Fruit fly (Drosophila melanogaster) S2 (cell line): Measurements from ENCODE around the gene DIP2.

ENCODE experiments used
- CG8478 ChIP-seq: fragments of >200 bp; optimal IDR thresholded peaks from 2 replicates; lab custom pipeline; 2018
- CTCF ChIP-seq, 2 experiments: fragments of >200 bp; optimal IDR thresholded peaks; 2 replicates each; lab custom pipeline; 2018

DNA sequence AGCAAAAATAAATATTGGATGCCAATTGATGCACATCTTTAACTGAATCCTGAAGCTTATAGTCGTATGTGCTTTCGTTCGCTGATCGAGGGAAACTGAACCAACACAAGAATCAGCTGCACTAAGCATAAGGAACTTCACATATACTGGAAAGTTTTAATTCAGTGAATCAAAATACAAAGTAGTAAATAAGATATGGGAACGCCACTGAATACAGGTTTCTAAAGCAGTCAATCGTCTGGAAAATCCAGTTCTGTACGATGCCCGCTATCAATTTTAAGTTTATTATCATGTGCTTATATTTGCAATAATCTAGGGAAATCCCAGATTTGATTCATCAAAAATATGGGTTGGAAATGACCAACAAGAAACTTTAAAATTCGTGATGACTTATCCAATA, 25.5 kb downstream of the DIP2 start, which contains the start of gene CG34454:
- TF ChIP-seq CTCF (optimal IDR thresholded peaks at IDR 0.05; lab: Kevin White, UChicago) (no peak), CG8478 (lab: Kevin White, UChicago) (no peak)
